Fruit fly (Drosophila melanogaster) ovary, adult (tissue): ENCODE results near the gene Uba4.

Experiments used
- CG17801 ChIP-seq: fragments of 200-800 bp; optimal IDR thresholded peaks from 2 replicates; lab custom pipeline; 2019; ENCODE audit warnings: missing biosample characterization, mild to moderate bottlenecking, missing genetic modification characterization, moderate library complexity; ENCODE audit not compliant: partially characterized antibody

Uba4 gene

DNA sequence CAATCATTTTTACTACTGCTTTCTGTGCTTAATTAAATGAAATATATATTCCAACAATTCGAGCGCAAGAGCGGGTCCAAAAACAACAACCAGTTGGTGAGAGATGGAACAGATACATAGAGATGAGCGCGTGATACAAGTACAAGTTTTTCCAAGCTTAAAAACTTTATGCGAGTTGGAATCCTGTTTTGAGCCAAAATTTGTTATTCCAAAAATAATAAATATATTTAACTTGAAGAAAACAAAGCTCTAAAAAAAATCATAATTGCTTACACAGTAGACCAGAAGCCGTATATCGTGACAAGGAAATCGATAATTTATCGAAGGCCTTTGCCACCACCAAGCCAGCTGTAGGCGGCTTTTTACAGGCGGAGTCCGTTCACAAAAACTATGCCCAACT is 2.5 kb upstream of the Uba4 start, which contains the start of the genes CG13097 and PIG-U:
Gene CG13097 (minus strand): TSS at position 121 of the 400 bp plus-strand sequence.
Gene PIG-U (plus strand): TSS at position 349 of the 400 bp plus-strand sequence.
- TF ChIP-seq CG17801 (GFP tag; lab: Kevin White, UChicago), result peak; percentile 91

DNA sequence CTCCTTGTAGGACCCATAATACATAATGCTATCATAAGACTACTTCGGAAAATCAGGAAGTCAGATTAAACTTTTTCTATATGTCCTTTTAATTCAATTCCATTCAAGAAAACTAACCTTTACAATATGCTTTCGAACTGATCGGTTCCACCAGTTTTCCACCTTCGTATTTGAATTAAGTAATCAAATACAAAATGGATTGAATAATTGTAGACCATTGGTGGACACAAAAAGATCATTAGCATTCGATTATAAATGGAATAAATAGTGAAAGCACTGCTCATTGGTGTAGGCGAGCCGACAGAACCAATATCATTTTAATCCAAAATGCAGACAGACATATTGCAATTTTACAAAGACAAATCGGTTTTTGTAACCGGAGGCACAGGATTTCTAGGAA is 2.2 kb downstream of the Uba4 start, which contains the start of gene Sgp:
Gene Sgp (plus strand): TSS at position 301 of the 400 bp plus-strand sequence.
- TF ChIP-seq CG17801 (GFP tag; lab: Kevin White, UChicago), result no peak

DNA sequence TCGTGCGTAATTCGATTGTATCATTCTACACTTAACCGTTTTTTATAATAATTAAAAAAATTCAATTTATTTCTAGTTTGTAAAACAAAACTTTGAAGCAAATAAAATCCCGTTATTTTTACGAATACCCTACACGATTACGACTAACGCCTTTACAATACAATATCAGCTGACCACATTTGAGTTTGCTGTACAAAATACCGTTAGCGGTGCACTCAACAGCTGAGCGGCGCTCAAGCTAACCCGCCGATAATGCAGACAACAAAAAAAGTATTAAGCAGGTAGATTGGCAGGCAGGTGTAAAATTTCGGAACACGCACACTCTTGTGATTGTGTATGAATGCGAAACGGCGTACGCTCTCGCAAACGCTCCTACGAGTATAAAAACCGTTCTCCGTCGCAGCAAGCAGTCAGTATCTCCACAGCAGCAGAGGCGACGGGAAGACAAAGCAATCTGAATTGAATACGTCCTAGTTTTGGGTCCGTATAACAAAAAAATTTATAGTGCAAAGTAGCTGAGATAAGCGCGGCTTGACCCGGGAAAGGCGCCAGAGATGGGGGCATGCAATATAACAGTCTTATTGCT is 4.6 kb downstream of the Uba4 start, which contains the start of gene Acer:
Gene Acer (plus strand): TSS at position 210 of the 586 bp plus-strand sequence.
- TF ChIP-seq CG17801 (GFP tag; lab: Kevin White, UChicago), result peak; percentile 46

DNA sequence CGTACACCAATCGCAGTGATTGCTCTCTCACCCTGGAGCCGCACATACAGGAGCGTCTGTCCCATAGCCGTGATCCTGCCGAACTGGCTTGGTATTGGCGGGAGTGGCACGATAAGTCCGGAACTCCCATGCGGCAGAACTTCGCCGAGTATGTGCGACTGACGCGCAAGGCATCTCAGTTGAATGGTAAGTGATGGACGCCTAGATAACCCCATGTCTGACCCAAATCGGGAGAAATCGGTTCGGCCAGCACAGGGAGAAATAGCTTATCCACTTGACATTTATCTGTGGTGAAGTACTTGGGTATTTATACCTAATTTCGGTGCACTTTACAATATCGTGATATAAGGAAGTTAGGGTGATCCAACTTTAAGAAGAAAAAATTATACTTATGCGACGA is 5.6 kb downstream of the Uba4 start:
- no peak for TF ChIP-seq CG17801 (GFP tag; lab: Kevin White, UChicago)

DNA sequence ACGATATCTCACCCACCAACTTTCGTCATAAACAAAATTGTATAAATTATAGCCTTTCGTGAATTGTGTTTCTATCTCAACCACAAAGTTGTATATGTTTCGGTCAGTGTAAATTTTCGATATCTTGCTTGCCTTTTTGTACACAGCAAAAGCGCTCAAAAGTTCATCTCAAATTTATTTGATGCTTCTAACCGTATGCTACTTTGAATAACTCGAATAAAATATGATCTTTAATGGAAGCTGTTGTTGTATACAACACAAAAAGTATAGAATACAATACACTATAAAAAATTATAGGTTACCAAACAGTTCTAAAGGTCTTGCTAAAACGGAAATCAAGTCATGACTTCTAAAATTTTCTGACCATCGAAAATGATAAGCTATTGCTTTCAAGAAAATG is 7.8 kb downstream of the Uba4 start:
- TF ChIP-seq CG17801 (GFP tag; lab: Kevin White, UChicago), result no peak

DNA sequence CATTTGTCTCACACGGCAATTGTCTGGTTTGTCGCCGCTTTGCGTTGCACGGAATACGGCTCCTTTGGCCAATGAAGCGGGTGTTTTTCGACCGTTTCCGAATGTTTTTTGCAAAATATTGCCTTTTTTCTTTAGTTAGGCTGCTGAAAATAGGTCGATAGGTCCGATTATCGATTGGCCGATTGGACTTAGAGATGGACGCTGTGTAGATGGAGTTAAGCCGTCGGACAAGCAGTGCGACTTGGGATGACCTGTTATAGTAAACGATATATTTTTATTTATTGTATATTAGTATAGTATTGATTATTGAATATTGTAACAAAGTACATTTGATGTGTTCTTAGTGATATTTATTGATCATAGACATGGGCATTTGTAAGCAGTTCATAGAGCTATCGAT is 11.1 kb downstream of the Uba4 start, which contains the start of the genes lmgA and lmgB:
Gene lmgA (minus strand): TSS at position 301 of the 400 bp plus-strand sequence.
Gene lmgB (minus strand): TSS at position 301 of the 400 bp plus-strand sequence.
- TF ChIP-seq CG17801 (GFP tag; lab: Kevin White, UChicago), result peak; percentile 55

DNA sequence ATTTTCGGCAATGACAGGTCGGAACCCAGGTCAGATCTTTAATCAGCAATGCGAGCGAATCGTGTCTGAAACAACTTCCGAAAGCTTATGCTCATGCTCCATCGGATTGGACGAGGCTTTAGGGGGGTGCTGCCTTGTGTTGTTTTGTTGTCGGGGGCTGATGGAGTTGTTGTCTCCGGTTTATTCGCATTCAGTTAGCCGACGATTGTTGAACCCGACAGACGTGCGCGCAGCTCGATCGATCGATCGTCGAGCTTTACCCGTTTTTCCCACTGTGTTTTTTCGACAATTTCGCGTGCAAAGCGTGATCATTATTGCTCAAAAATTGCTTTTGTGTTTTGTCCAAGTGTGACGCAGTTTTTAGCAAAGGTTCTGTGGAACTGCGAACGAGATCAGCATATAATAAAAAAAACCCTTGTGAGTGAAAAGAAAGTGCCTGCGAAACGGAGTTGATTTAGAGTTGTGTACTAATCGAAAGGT is 11.8 kb downstream of the Uba4 start, which contains the start of gene CG17834:
Gene CG17834 (plus strand): TSS at position 191 of the 480 bp plus-strand sequence.
- TF ChIP-seq CG17801 (GFP tag; lab: Kevin White, UChicago), result no peak

DNA sequence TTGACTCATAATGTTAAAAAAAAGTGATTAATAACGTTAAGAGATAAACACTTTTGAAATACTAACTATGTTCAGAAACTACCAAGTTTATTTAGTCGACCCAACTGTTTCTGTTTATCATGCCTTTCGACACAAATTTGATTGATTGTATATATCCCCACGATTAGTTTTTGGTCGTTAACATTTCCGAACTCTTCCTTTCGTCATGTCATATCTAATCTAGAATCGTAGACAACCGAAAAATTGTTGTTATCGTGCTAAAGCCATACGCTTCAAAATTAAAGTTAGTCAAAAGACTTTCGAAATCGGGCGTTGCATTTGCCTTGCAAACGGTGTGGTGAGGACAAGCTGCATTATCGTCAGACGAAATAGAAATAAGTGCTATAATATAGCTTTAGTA is 13.0 kb downstream of the Uba4 start:
- TF ChIP-seq CG17801 (GFP tag; lab: Kevin White, UChicago), result no peak

DNA sequence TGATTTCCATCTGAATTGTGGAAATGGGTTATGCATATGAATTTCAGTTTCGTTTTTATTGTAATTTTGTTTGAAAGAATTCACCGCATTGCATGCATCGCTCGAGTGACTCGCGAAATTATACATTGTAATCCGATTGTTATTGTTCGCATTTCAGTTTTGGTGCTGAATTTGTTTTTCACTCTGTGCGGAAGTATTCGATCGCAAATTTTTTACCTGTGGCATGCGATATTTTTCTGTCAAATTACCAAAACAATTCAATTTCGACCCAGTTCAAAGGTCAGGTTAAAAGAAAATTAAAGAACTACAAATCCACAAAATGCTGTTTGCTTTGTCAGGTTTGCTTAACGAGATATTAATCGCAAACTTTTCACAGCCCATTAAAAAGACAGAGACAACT is 15.6 kb downstream of the Uba4 start:
- no peak for TF ChIP-seq CG17801 (GFP tag; lab: Kevin White, UChicago)

DNA sequence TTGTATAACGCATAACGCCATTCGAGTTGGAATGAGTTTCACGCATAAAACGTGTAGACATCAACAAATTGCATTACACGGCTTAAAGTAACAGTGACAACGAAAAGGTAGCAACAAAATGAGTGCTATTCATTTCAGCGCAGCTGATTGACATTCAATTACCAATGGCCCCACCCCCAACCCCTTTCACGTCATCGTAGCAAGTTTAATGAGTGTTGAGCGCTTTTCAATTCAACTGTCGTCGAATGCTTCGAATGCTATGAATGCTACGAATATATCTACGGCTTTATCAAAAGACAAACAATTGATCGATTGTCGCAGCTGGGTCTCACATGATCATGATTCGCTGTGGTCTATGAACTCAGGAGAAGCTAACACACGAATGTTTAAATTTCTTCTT is 16.4 kb downstream of the Uba4 start:
- TF ChIP-seq CG17801 (GFP tag; lab: Kevin White, UChicago), result no peak

DNA sequence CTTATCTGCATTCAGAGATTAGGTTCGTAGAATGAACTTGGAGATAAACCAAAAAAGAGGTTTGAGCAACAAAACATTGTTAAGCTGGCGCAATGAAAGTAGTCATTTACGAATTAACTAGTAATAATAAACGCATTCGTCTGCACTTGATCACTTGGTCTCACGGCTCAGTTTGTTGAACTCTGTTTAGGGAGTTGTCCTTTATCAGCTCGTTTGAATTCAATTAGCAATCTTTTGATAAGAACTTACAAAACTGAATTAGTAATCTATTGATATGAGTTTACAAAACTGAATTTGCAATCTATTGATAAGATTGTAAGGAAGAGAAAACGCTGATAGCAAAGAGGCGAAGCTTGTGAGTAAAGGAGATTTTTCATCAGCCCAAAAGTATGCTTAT is 16.9 kb downstream of the Uba4 start:
- no peak for TF ChIP-seq CG17801 (GFP tag; lab: Kevin White, UChicago)

DNA sequence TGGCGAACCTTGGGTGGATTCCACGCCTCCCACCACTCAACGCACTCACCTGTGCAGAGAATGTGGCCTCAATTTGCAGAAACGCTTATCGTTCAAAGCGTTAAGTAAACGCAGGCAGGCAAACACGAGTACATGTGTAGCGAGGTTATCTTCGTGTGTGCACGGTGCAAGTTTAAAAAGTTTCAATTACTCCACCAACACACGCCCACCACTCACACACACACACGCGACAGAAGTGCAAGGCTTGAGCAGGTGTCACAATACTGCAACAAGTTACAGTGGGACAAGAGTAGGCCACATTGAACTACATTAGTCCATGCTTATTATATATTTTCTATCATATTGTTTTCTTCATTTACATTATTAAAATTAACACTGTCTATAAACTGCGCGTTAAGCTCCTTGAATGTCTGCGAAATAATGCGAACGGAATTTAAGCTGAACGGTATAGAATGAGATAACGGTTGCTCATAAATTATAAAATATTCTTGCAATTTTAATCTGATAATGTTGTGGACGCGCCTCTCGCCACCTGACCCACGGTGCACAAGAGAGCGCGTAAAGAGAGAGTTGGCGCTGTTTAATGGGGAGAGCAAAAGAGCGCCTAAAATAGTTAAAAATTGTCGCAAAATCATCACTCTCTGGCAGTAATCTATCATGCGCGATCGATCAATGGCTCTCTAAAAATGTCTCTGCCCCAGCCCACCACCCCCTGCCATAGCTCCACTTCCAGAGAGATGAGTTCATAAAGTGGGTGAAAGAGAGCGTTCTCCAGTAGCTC is 17.5 kb downstream of the Uba4 start:
- peak; percentile 96 for TF ChIP-seq CG17801 (GFP tag; lab: Kevin White, UChicago)

DNA sequence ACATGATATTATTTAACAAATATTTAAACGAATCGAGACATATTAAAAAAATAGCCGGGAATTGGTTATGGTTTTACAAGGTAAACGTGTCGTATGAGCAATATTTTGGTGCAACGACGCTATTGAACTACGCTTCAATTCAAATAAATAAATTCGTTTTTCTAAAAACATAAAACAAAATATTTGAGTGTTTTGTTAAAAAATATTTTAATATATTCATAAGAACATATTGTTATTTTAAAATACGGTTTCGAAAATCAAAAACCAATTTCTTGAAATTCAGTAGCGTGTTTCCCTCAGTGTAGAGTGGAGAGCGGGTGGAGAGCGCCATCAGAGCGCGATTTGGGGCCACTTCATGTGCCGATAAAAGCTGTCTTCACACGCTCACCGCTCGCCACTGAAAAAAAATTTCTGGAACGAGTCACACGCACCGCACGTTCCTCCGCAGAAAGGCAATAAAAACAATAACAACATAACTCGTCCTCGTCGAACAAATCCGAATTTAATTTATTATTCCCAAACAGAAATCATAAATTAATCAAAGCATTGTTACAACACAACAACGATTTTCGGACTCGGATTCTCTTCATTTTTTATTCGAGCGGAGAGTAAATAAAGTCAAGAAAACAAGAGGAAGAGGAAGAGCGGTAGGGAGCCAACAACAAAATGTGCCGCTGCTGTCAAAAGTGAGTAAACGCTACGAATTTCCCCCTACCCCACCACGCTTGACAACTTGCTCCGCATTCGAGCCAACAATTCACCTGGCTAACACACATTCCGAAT is 18.4 kb downstream of the Uba4 start:
- peak; percentile 89 for TF ChIP-seq CG17801 (GFP tag; lab: Kevin White, UChicago)

DNA sequence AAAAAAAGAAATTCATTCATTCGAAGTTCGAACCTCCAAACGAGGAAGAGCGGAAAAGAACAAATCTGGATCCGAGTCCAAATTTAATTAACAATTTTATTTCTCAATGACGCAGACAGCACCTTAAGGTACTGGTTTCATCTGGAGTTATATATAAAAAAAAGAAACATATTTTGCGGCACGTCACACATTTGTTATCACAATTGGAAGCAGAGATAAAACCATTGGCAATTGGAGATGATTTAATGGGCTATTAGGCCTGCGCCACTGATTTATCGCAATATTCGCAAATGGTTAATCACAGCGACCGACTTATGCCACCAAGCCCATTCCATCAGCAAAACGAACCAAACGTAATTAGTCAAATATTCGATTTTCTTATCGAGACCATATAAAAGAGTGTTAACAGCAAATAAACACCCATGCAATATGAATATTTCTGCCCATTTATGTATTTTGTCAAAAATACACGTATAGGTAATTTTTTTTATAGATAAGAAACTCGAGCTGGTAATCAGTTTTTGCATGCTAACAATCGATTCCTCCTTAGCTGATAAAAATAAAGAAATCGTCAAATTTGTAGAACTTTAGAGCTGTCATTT is 21.3 kb downstream of the Uba4 start:
- TF ChIP-seq CG17801 (GFP tag; lab: Kevin White, UChicago), result no peak
